Fruit fly (Drosophila melanogaster) whole organism, embryonic: ENCODE data around the gene Nxf3.
A peak's percentile ranks its signal among the peaks of the same experiment; 100 is the strongest.

Experiments used
- Antp ChIP-seq: fragments of 200-800 bp; sonication (Bioruptor generic); optimal IDR thresholded peaks from 3 replicates; lab custom pipeline; 2016; ENCODE audit warnings: missing biosample characterization, missing genetic modification characterization
- CG10431 ChIP-seq: fragments of 200-800 bp; sonication (Bioruptor generic); optimal IDR thresholded peaks from 3 replicates; lab custom pipeline; 2018; ENCODE audit warnings: missing biosample characterization, mild to moderate bottlenecking, missing genetic modification characterization
- CG12071 ChIP-seq: fragments of 200-800 bp; sonication (Bioruptor generic); optimal IDR thresholded peaks from 3 replicates; lab custom pipeline; 2018; ENCODE audit warnings: missing biosample characterization, mild to moderate bottlenecking, missing genetic modification characterization
- CG12391 ChIP-seq: fragments of 200-800 bp; sonication (Bioruptor generic); optimal IDR thresholded peaks from 3 replicates; lab custom pipeline; 2018; ENCODE audit warnings: missing biosample characterization, mild to moderate bottlenecking, missing genetic modification characterization, moderate library complexity
- CG14667 ChIP-seq: fragments of 200-800 bp; sonication (Bioruptor generic); IDR thresholded peaks from 2 replicates; pipeline ENCODE4 v1.3.6; 2022; ENCODE audit warnings: missing biosample characterization, missing genetic modification characterization
- CG17328 ChIP-seq: fragments of 200-800 bp; sonication (Bioruptor generic); IDR thresholded peaks from 2 replicates; pipeline ENCODE4 v1.3.6; 2022; ENCODE audit warnings: missing biosample characterization, missing genetic modification characterization
- CG18262 ChIP-seq: fragments of 200-800 bp; optimal IDR thresholded peaks from 3 replicates; lab custom pipeline; 2019; ENCODE audit warnings: missing biosample characterization, mild to moderate bottlenecking, missing genetic modification characterization, moderate library complexity
- CG30020 ChIP-seq: fragments of 200-800 bp; optimal IDR thresholded peaks from 2 replicates; lab custom pipeline; 2019; ENCODE audit warnings: missing biosample characterization, mild to moderate bottlenecking, missing genetic modification characterization, moderate library complexity
- CG32767 ChIP-seq: fragments of 200-800 bp; sonication (Bioruptor generic); IDR thresholded peaks from 2 replicates; pipeline ENCODE4 v1.3.6; 2022; ENCODE audit warnings: missing biosample characterization, missing genetic modification characterization
- CG4730 ChIP-seq: fragments of 200-800 bp; sonication (Bioruptor generic); IDR thresholded peaks from 2 replicates; pipeline ENCODE4 v1.3.6; 2022; ENCODE audit warnings: missing biosample characterization, missing genetic modification characterization
- CG6765 ChIP-seq: fragments of 200-800 bp; sonication (Bioruptor generic); optimal IDR thresholded peaks from 3 replicates; lab custom pipeline; 2017; ENCODE audit warnings: missing biosample characterization, mild to moderate bottlenecking, missing genetic modification characterization
- CG6854 ChIP-seq: fragments of 200-800 bp; sonication (Bioruptor generic); optimal IDR thresholded peaks from 3 replicates; lab custom pipeline; 2017; ENCODE audit warnings: missing biosample characterization, mild to moderate bottlenecking, missing genetic modification characterization
- CG7271 ChIP-seq: fragments of 200-800 bp; sonication (Bioruptor generic); optimal IDR thresholded peaks from 2 replicates; lab custom pipeline; 2018; ENCODE audit warnings: missing biosample characterization, mild to moderate bottlenecking, missing genetic modification characterization, moderate library complexity
- CG7357 ChIP-seq: fragments of 200-800 bp; sonication (Bioruptor generic); IDR thresholded peaks from 3 replicates; pipeline ENCODE4 v1.3.6; 2022; ENCODE audit warnings: missing biosample characterization, missing genetic modification characterization
- CG8359 ChIP-seq: fragments of 200-800 bp; sonication (Bioruptor generic); optimal IDR thresholded peaks from 2 replicates; lab custom pipeline; 2017; ENCODE audit warnings: missing biosample characterization, mild to moderate bottlenecking, missing genetic modification characterization, borderline replicate concordance
- CG9609 ChIP-seq: fragments of 200-800 bp; sonication (Bioruptor generic); optimal IDR thresholded peaks from 3 replicates; lab custom pipeline; 2016; ENCODE audit warnings: missing biosample characterization, missing genetic modification characterization
- CG9817 ChIP-seq: fragments of 200-800 bp; sonication (Bioruptor generic); optimal IDR thresholded peaks from 2 replicates; lab custom pipeline; 2018; ENCODE audit warnings: missing biosample characterization, mild to moderate bottlenecking, missing genetic modification characterization, moderate library complexity
- CG9876 ChIP-seq: fragments of 200-800 bp; sonication (Bioruptor generic); optimal IDR thresholded peaks from 2 replicates; lab custom pipeline; 2016; ENCODE audit warnings: missing biosample characterization, missing genetic modification characterization
- CG9932 ChIP-seq: fragments of 200-800 bp; sonication (Bioruptor generic); IDR thresholded peaks from 2 replicates; pipeline ENCODE4 v1.3.6; 2022; ENCODE audit warnings: missing biosample characterization, missing genetic modification characterization
- Dip2 ChIP-seq: fragments of 200-800 bp; sonication (Bioruptor generic); IDR thresholded peaks from 2 replicates; pipeline ENCODE4 v1.3.6; 2022; ENCODE audit warnings: missing biosample characterization, missing genetic modification characterization
- Dref ChIP-seq: fragments of 200-800 bp; sonication (Bioruptor generic); IDR thresholded peaks from 2 replicates; pipeline ENCODE4 v1.3.6; 2022; ENCODE audit warnings: missing biosample characterization, missing genetic modification characterization
- E2f2 ChIP-seq: fragments of 200-800 bp; sonication (Bioruptor generic); IDR thresholded peaks from 2 replicates; pipeline ENCODE4 v1.3.6; 2022; ENCODE audit warnings: missing biosample characterization, missing genetic modification characterization
- GATAe ChIP-seq: fragments of 200-800 bp; sonication (Bioruptor generic); conservative IDR thresholded peaks from 2 replicates; pipeline ENCODE4 v1.3.6; 2022; ENCODE audit warnings: missing biosample characterization, missing genetic modification characterization
- Hmx ChIP-seq: fragments of 200-800 bp; sonication (Bioruptor generic); optimal IDR thresholded peaks from 2 replicates; lab custom pipeline; 2016; ENCODE audit warnings: missing biosample characterization, missing genetic modification characterization
- Hr51 ChIP-seq, 2 experiments: fragments of 200-800 bp; sonication (Bioruptor generic); optimal IDR thresholded peaks; 2 replicates in 1 of 2; 3 replicates in 1 of 2; lab custom pipeline; 2016 to 2018; ENCODE audit warnings: missing biosample characterization in 2 of 2, missing genetic modification characterization in 2 of 2, mild to moderate bottlenecking in 1 of 2, moderate library complexity in 1 of 2
- MESR4 ChIP-seq: fragments of 200-800 bp; sonication (Bioruptor generic); optimal IDR thresholded peaks from 2 replicates; lab custom pipeline; 2018; ENCODE audit warnings: missing biosample characterization, mild to moderate bottlenecking, missing genetic modification characterization, moderate library complexity
- Med ChIP-seq: fragments of 200-800 bp; sonication (Bioruptor generic); peaks from one replicate; lab custom pipeline; 2016; ENCODE audit warnings: missing biosample characterization, missing genetic modification characterization, mild to moderate bottlenecking, inconsistent platforms, moderate library complexity
- Nf-YB ChIP-seq: fragments of 200-800 bp; sonication (Bioruptor generic); optimal IDR thresholded peaks from 3 replicates; lab custom pipeline; 2019; ENCODE audit warnings: missing biosample characterization, mild to moderate bottlenecking, missing genetic modification characterization, moderate library complexity
- Rfx ChIP-seq: fragments of 200-800 bp; sonication (Bioruptor generic); IDR thresholded peaks from 2 replicates; pipeline ENCODE4 v1.3.6; 2022; ENCODE audit warnings: missing biosample characterization, missing genetic modification characterization
- Vsx1 ChIP-seq: fragments of 200-800 bp; sonication (Bioruptor generic); optimal IDR thresholded peaks from 2 replicates; lab custom pipeline; 2017; ENCODE audit warnings: missing biosample characterization, mild to moderate bottlenecking, missing genetic modification characterization, missing genetic modification reagents
- ase ChIP-seq: fragments of 200-800 bp; sonication (Bioruptor generic); IDR thresholded peaks from 3 replicates; pipeline ENCODE4 v1.3.6; 2022; ENCODE audit warnings: missing biosample characterization, missing genetic modification characterization
- btn ChIP-seq: fragments of 200-800 bp; sonication (Bioruptor generic); optimal IDR thresholded peaks from 2 replicates; lab custom pipeline; 2016; ENCODE audit warnings: missing biosample characterization, missing genetic modification characterization
- caup ChIP-seq: fragments of 200-800 bp; sonication (Bioruptor generic); optimal IDR thresholded peaks from 3 replicates; lab custom pipeline; 2017; ENCODE audit warnings: missing biosample characterization, mild to moderate bottlenecking, missing genetic modification characterization, moderate library complexity; ENCODE audit not compliant: severe bottlenecking
- crc ChIP-seq: fragments of 200-800 bp; sonication (Bioruptor generic); optimal IDR thresholded peaks from 2 replicates; lab custom pipeline; 2016; ENCODE audit warnings: missing biosample characterization, missing genetic modification characterization
- danr ChIP-seq: fragments of 200-800 bp; sonication (Bioruptor generic); IDR thresholded peaks from 2 replicates; pipeline ENCODE4 v1.3.6; 2022; ENCODE audit warnings: missing biosample characterization, missing genetic modification characterization
- dmrt11E ChIP-seq: fragments of 200-800 bp; sonication (Bioruptor generic); optimal IDR thresholded peaks from 3 replicates; lab custom pipeline; 2018; ENCODE audit warnings: missing biosample characterization, mild to moderate bottlenecking, missing genetic modification characterization, moderate library complexity
- gsb-n ChIP-seq: fragments of 200-800 bp; sonication (Bioruptor generic); optimal IDR thresholded peaks from 3 replicates; lab custom pipeline; 2018; ENCODE audit warnings: missing biosample characterization, mild to moderate bottlenecking, missing genetic modification characterization
- ham ChIP-seq: fragments of 200-800 bp; sonication (Bioruptor generic); IDR thresholded peaks from 2 replicates; pipeline ENCODE4 v1.3.6; 2022; ENCODE audit warnings: missing biosample characterization, missing genetic modification characterization
- odd ChIP-seq: fragments of 200-800 bp; sonication (Bioruptor generic); optimal IDR thresholded peaks from 2 replicates; lab custom pipeline; 2017; ENCODE audit warnings: missing biosample characterization, mild to moderate bottlenecking, missing genetic modification characterization
- pita ChIP-seq: fragments of 200-800 bp; sonication (Bioruptor generic); optimal IDR thresholded peaks from 2 replicates; lab custom pipeline; 2017; ENCODE audit warnings: missing biosample characterization, mild to moderate bottlenecking, missing genetic modification characterization
- pzg ChIP-seq: fragments of 200-800 bp; sonication (Bioruptor generic); optimal IDR thresholded peaks from 3 replicates; lab custom pipeline; 2018; ENCODE audit warnings: missing biosample characterization, mild to moderate bottlenecking, missing genetic modification characterization, moderate library complexity
- salm ChIP-seq: fragments of 200-800 bp; sonication (Bioruptor generic); optimal IDR thresholded peaks from 2 replicates; lab custom pipeline; 2018; ENCODE audit warnings: missing biosample characterization, mild to moderate bottlenecking, missing genetic modification characterization
- sc ChIP-seq, 3 experiments: fragments of >200 bp in 2 of 3; fragments of 200-800 bp in 1 of 3; sonication (Bioruptor generic) in 1 of 3; optimal IDR thresholded peaks; 2 replicates in 2 of 3; 3 replicates in 1 of 3; lab custom pipeline; 2017; ENCODE audit warnings: mild to moderate bottlenecking in 1 of 3, missing biosample characterization in 1 of 3, missing genetic modification characterization in 1 of 3, missing genetic modification reagents in 1 of 3
- sd ChIP-seq: fragments of 200-800 bp; sonication (Bioruptor generic); optimal IDR thresholded peaks from 3 replicates; lab custom pipeline; 2018; ENCODE audit warnings: missing biosample characterization, mild to moderate bottlenecking, missing genetic modification characterization, moderate library complexity
- sim ChIP-seq: fragments of 200-800 bp; sonication (Bioruptor generic); IDR thresholded peaks from 2 replicates; pipeline ENCODE4 v1.3.6; 2022; ENCODE audit warnings: missing biosample characterization, missing genetic modification characterization
- sna ChIP-seq: fragments of 200-800 bp; sonication (Bioruptor generic); IDR thresholded peaks from 2 replicates; pipeline ENCODE4 v1.3.6; 2022; ENCODE audit warnings: missing biosample characterization, missing genetic modification characterization; ENCODE audit not compliant: partially characterized antibody
- sqz ChIP-seq: fragments of 200-800 bp; sonication (Bioruptor generic); optimal IDR thresholded peaks from 3 replicates; lab custom pipeline; 2018; ENCODE audit warnings: missing biosample characterization, mild to moderate bottlenecking, missing genetic modification characterization
- trh ChIP-seq: fragments of 200-800 bp; sonication (Bioruptor generic); optimal IDR thresholded peaks from 2 replicates; lab custom pipeline; 2016; ENCODE audit warnings: missing biosample characterization, missing genetic modification characterization

The Nxf3 gene

dm6 chr3L:13993742-13994719, 29.0 kb downstream of the Nxf3 start, which contains the start of gene CtsK1 (continued):
- TF ChIP-seq CG9876 (GFP tag; lab: Kevin White, UChicago) (no peak), GATAe (GFP tag; lab: Robert Waterston, UW) (no peak), CG8359 (no peak), CG9932 (GFP tag; lab: Robert Waterston, UW) (no peak), Med (peak; percentile 68), CG18262 (tag; lab: Kevin White, UChicago) (peak; percentile 50), crc (GFP tag; lab: Kevin White, UChicago) (no peak), Hmx (GFP tag; lab: Kevin White, UChicago) (no peak), MESR4 (GFP tag; lab: Kevin White, UChicago) (no peak), Vsx1 (GFP tag; lab: Kevin White, UChicago) (no peak), CG6854 (GFP tag; lab: Kevin White, UChicago) (no peak), Dip2 (GFP tag; lab: Robert Waterston, UW) (no peak), CG6765 (GFP tag; lab: Kevin White, UChicago) (no peak), sna (GFP tag; lab: Robert Waterston, UW) (peak; percentile 47; the same call in 1 of the 2 replicates), gsb-n (tag; lab: Kevin White, UChicago) (no peak), CG12071 (no peak), sd (tag; lab: Kevin White, UChicago) (no peak), CG14667 (GFP tag; lab: Robert Waterston, UW) (no peak), Nf-YB (GFP tag; lab: Kevin White, UChicago) (no peak), CG10431 (GFP tag; lab: Kevin White, UChicago) (no peak), pzg (peak; percentile 40), Antp (GFP tag; lab: Kevin White, UChicago) (no peak), trh (no peak), Hr51 (GFP tag; optimal IDR thresholded peaks at IDR 0.05; lab: Kevin White, UChicago) (peak in 1 of 2 experiments; percentile 25), salm (tag; lab: Kevin White, UChicago) (no peak), pita (GFP tag; lab: Kevin White, UChicago) (no peak), dmrt11E (tag; lab: Kevin White, UChicago) (no peak), sc (optimal IDR thresholded peaks at IDR 0.05; lab: Kevin White, UChicago) (no peak), sc (GFP tag; optimal IDR thresholded peaks at IDR 0.05; lab: Kevin White, UChicago) (no peak), CG7271 (no peak), CG9609 (GFP tag; lab: Kevin White, UChicago) (no peak), caup (no peak), CG17328 (GFP tag; lab: Robert Waterston, UW) (no peak), sim (GFP tag; lab: Robert Waterston, UW) (no peak), CG30020 (tag; lab: Kevin White, UChicago) (peak; percentile 8), sqz (GFP tag; lab: Kevin White, UChicago) (peak; percentile 54), CG12391 (peak; percentile 46), odd (GFP tag; lab: Kevin White, UChicago) (no peak), ase (GFP tag; lab: Robert Waterston, UW) (no peak), E2f2 (GFP tag; lab: Robert Waterston, UW) (peak; percentile 74), ham (GFP tag; lab: Robert Waterston, UW) (no peak), CG4730 (GFP tag; lab: Robert Waterston, UW) (no peak), Dref (GFP tag; lab: Robert Waterston, UW) (peak; percentile 59), CG7357 (GFP tag; lab: Robert Waterston, UW) (no peak), btn (GFP tag; lab: Kevin White, UChicago) (no peak), danr (GFP tag; lab: Robert Waterston, UW) (no peak), Rfx (GFP tag; lab: Robert Waterston, UW) (no peak; the same call in 1 of the 2 replicates), CG9817 (tag; lab: Kevin White, UChicago) (no peak), CG32767 (no peak)
